Worm (Caenorhabditis elegans) whole organism, L2 larva: ENCODE results near the gene C12D5.4.

Experiments
- F13H6.1 ChIP-seq: sonication (generic microtip); optimal IDR thresholded peaks from 2 replicates; lab custom pipeline; 2016; ENCODE audit warnings: missing genetic modification characterization, missing compliant biosample characterization
- ama-1 ChIP-seq: fragments of 150-350 bp; optimal IDR thresholded peaks from 2 replicates; lab custom pipeline; 2018; ENCODE audit warnings: inconsistent platforms
- blmp-1 ChIP-seq: sonication (generic microtip); optimal IDR thresholded peaks from 2 replicates; lab custom pipeline; 2017; ENCODE audit warnings: missing genetic modification characterization, mild to moderate bottlenecking, missing compliant biosample characterization, antibody characterized with exemption, moderate library complexity; ENCODE audit not compliant: insufficient read depth
- crh-2 ChIP-seq: sonication (generic microtip); optimal IDR thresholded peaks from 2 replicates; lab custom pipeline; 2017; ENCODE audit warnings: missing biosample characterization, missing genetic modification characterization
- dmd-4 ChIP-seq: sonication (generic microtip); optimal IDR thresholded peaks from 2 replicates; lab custom pipeline; 2017; ENCODE audit warnings: missing biosample characterization, missing genetic modification characterization
- egl-27 ChIP-seq: sonication (generic microtip); optimal IDR thresholded peaks from 3 replicates; lab custom pipeline; 2017; ENCODE audit warnings: missing biosample characterization, missing genetic modification reagents, missing genetic modification characterization
- elt-1 ChIP-seq: fragments of 150-350 bp; optimal IDR thresholded peaks from 2 replicates; lab custom pipeline; 2014; ENCODE audit warnings: missing biosample characterization, missing genetic modification characterization
- fos-1 ChIP-seq: fragments of 150-350 bp; optimal IDR thresholded peaks from 2 replicates; lab custom pipeline; 2014; ENCODE audit warnings: missing biosample characterization, missing genetic modification characterization
- lin-13 ChIP-seq: fragments of 150-350 bp; optimal IDR thresholded peaks from 2 replicates; lab custom pipeline; 2014; ENCODE audit warnings: missing biosample characterization, missing genetic modification reagents, missing genetic modification characterization
- lin-39 ChIP-seq: fragments of 150-350 bp; optimal IDR thresholded peaks from 2 replicates; lab custom pipeline; 2014; ENCODE audit warnings: missing biosample characterization, missing genetic modification reagents, missing genetic modification characterization
- mbf-1 ChIP-seq: sonication (generic microtip); optimal IDR thresholded peaks from 2 replicates; lab custom pipeline; 2017; ENCODE audit warnings: missing biosample characterization, missing genetic modification characterization
- nhr-21 ChIP-seq: fragments of 150-350 bp; optimal IDR thresholded peaks from 2 replicates; lab custom pipeline; 2014; ENCODE audit warnings: missing biosample characterization, missing genetic modification characterization
- skn-1 ChIP-seq: sonication (generic microtip); optimal IDR thresholded peaks from 2 replicates; lab custom pipeline; 2017; ENCODE audit warnings: missing biosample characterization, missing genetic modification characterization
- unc-62 ChIP-seq: fragments of 150-350 bp; optimal IDR thresholded peaks from 2 replicates; lab custom pipeline; 2014; ENCODE audit warnings: missing biosample characterization, missing genetic modification reagents, missing genetic modification characterization

DNA sequence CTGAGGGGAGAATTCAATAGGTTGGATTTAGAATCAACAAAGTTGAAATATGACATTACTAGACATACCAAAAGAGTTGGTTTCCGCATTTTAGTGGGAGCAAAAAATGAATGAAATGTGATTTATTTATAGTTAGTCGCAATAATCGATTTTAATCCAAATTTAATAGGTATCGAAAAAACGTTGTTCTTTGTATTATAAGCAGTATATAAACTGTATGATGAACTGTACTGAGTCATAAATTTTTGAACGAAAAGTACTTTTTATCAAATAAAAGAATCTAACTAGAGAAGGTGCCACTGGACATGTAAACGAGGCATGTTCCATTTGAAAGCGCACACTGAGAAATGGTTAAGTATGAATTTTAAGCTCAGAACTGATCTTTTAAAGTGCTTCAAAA lies 17.5 kb downstream of the C12D5.4 start, which contains the start of gene C12D5.9:
- TF ChIP-seq lin-13 (GFP tag; lab: Kevin White, UChicago) (no peak), lin-39 (no peak), elt-1 (tag; lab: Kevin White, UChicago) (no peak), ama-1 (lab: Kevin White, UChicago) (no peak), unc-62 (GFP tag; lab: Kevin White, UChicago) (no peak), skn-1 (tag; lab: Kevin White, UChicago) (no peak), blmp-1 (no peak), fos-1 (tag; lab: Kevin White, UChicago) (no peak), crh-2 (no peak), nhr-21 (tag; lab: Kevin White, UChicago) (no peak), egl-27 (tag; lab: Kevin White, UChicago) (no peak), mbf-1 (tag; lab: Kevin White, UChicago) (no peak), dmd-4 (tag; lab: Kevin White, UChicago) (no peak), F13H6.1 (tag; lab: Kevin White, UChicago) (no peak)
